Fruit fly (Drosophila melanogaster): ENCODE measurements around the gene Pli.

Pli gene

dm6 chr3R:23919366-23919765 is 29.5 kb upstream of the Pli start (continued):
- TF ChIP-seq GATAe (GFP tag; conservative IDR thresholded peaks at IDR 0.05) (no peak), CG17829 (tag; optimal IDR thresholded peaks at IDR 0.05) (no peak), CG5245 (GFP tag; optimal IDR thresholded peaks at IDR 0.05) (no peak), cas (GFP tag; IDR thresholded peaks at IDR 0.05) (no peak), phol (tag; optimal IDR thresholded peaks at IDR 0.05) (no peak), H15 (GFP tag; IDR thresholded peaks at IDR 0.05) (no peak), CG9876 (GFP tag; optimal IDR thresholded peaks at IDR 0.05) (no peak), ato (GFP tag; IDR thresholded peaks at IDR 0.05; ENCODE audit: partially characterized antibody) (no peak), CG12391 (tag; optimal IDR thresholded peaks at IDR 0.05) (no peak), gcm2 (GFP tag; optimal IDR thresholded peaks at IDR 0.05) (no peak), CG1233 (GFP tag; optimal IDR thresholded peaks at IDR 0.05) (peak; percentile 62), h (optimal IDR thresholded peaks at IDR 0.05) (no peak), vfl (GFP tag; optimal IDR thresholded peaks at IDR 0.05) (no peak), CG2712 (tag; optimal IDR thresholded peaks at IDR 0.05) (peak; percentile 6), CG6791 (GFP tag; IDR thresholded peaks at IDR 0.05; ENCODE audit: partially characterized antibody) (no peak), CG15011 (GFP tag; optimal IDR thresholded peaks at IDR 0.05) (peak; percentile 55), Dad (GFP tag; optimal IDR thresholded peaks at IDR 0.05) (no peak), zen2 (GFP tag; IDR thresholded peaks at IDR 0.05; ENCODE audit: partially characterized antibody) (no peak), ham (GFP tag; IDR thresholded peaks at IDR 0.05) (no peak), CG17568 (GFP tag; optimal IDR thresholded peaks at IDR 0.05) (peak; percentile 72), ERR (GFP tag; optimal IDR thresholded peaks at IDR 0.05) (no peak), Trl (optimal IDR thresholded peaks at IDR 0.05) (no peak), Trl (GFP tag; optimal IDR thresholded peaks at IDR 0.05) (no peak), CG9817 (tag; optimal IDR thresholded peaks at IDR 0.05) (no peak), Rfx (GFP tag; IDR thresholded peaks at IDR 0.05) (peak; percentile 53; the same call in 1 of the 2 replicates), CG10959 (GFP tag; IDR thresholded peaks at IDR 0.05) (no peak), CG6683 (GFP tag; optimal IDR thresholded peaks at IDR 0.05) (peak; percentile 51), ranshi (GFP tag; IDR thresholded peaks at IDR 0.05) (peak; percentile 31; the same call in 1 of the 2 replicates), trem (tag; optimal IDR thresholded peaks at IDR 0.05) (no peak), dati (GFP tag; IDR thresholded peaks at IDR 0.05) (no peak), Myb (GFP tag; optimal IDR thresholded peaks at IDR 0.05) (no peak), pan (optimal IDR thresholded peaks at IDR 0.05) (no peak), pan (GFP tag; optimal IDR thresholded peaks at IDR 0.05 in 1 of 2, IDR thresholded peaks at IDR 0.05 in 1 of 2) (peak in 1 of 2 experiments; percentile 54), HHEX (GFP tag; optimal IDR thresholded peaks at IDR 0.05) (peak; percentile 78), CG7357 (GFP tag; IDR thresholded peaks at IDR 0.05) (0 out of 3 replicates have a peak, but pooled peaks have one; percentile 14), sd (tag; optimal IDR thresholded peaks at IDR 0.05) (peak; percentile 23), Ravus (GFP tag; IDR thresholded peaks at IDR 0.05) (no peak), dmrt11E (tag; optimal IDR thresholded peaks at IDR 0.05) (no peak), Ets97D (GFP tag; optimal IDR thresholded peaks at IDR 0.05) (no peak), Antp (GFP tag; optimal IDR thresholded peaks at IDR 0.05) (no peak), D (optimal IDR thresholded peaks at IDR 0.05) (no peak), D (GFP tag; optimal IDR thresholded peaks at IDR 0.05) (no peak), yki (optimal IDR thresholded peaks at IDR 0.05) (no peak), HmgZ (tag; optimal IDR thresholded peaks at IDR 0.05) (peak; percentile 43), CG10565 (GFP tag; optimal IDR thresholded peaks at IDR 0.05) (no peak), Side (GFP tag; optimal IDR thresholded peaks at IDR 0.05) (no peak), fru (optimal IDR thresholded peaks at IDR 0.05) (no peak), emc (GFP tag; optimal IDR thresholded peaks at IDR 0.05) (no peak), corto (GFP tag; optimal IDR thresholded peaks at IDR 0.05) (no peak), CG18011 (GFP tag; optimal IDR thresholded peaks at IDR 0.05) (peak; percentile 8), CG6254 (GFP tag; optimal IDR thresholded peaks at IDR 0.05) (peak; percentile 21), CG11696 (GFP tag; IDR thresholded peaks at IDR 0.05) (no peak), ATbp (GFP tag; optimal IDR thresholded peaks at IDR 0.05) (peak; percentile 85), Spps (tag; optimal IDR thresholded peaks at IDR 0.05) (no peak)

All from whole organism, embryonic.